Fruit fly (Drosophila melanogaster) whole organism, embryonic: ENCODE data around the gene CG15764.
A peak's percentile ranks its signal among the peaks of the same experiment; 100 is the strongest.

Experiments used
- Awh ChIP-seq: fragments of 200-800 bp; sonication (Bioruptor generic); IDR thresholded peaks from 2 replicates; pipeline ENCODE4, ENCODE4 v1.3.6; 2022; ENCODE audit warnings: missing biosample characterization, missing genetic modification characterization
- CG10654 ChIP-seq: fragments of 200-800 bp; sonication (Bioruptor generic); optimal IDR thresholded peaks from 2 replicates; lab custom pipeline; 2016; ENCODE audit warnings: missing biosample characterization, missing genetic modification characterization
- CG11695 ChIP-seq: fragments of 200-800 bp; sonication (Bioruptor generic); IDR thresholded peaks from 3 replicates; pipeline ENCODE4 v1.3.6; 2022; ENCODE audit warnings: missing biosample characterization, missing genetic modification characterization
- CG12071 ChIP-seq: fragments of 200-800 bp; sonication (Bioruptor generic); optimal IDR thresholded peaks from 3 replicates; lab custom pipeline; 2018; ENCODE audit warnings: missing biosample characterization, mild to moderate bottlenecking, missing genetic modification characterization
- CG12219 ChIP-seq: fragments of 200-800 bp; sonication (Bioruptor generic); optimal IDR thresholded peaks from 3 replicates; lab custom pipeline; 2018; ENCODE audit warnings: missing biosample characterization, mild to moderate bottlenecking, missing genetic modification characterization
- CG12299 ChIP-seq: fragments of 200-800 bp; sonication (Bioruptor generic); optimal IDR thresholded peaks from 2 replicates; lab custom pipeline; 2018; ENCODE audit warnings: missing biosample characterization, mild to moderate bottlenecking, missing genetic modification characterization
- CG13287 ChIP-seq: fragments of 200-800 bp; sonication (Bioruptor generic); IDR thresholded peaks from 2 replicates; pipeline ENCODE4 v1.3.6; 2022; ENCODE audit warnings: missing biosample characterization, missing genetic modification characterization; ENCODE audit not compliant: partially characterized antibody
- CG13624 ChIP-seq: fragments of 200-800 bp; sonication (Bioruptor generic); optimal IDR thresholded peaks from 2 replicates; lab custom pipeline; 2016; ENCODE audit warnings: missing biosample characterization, missing genetic modification characterization
- CG14014 ChIP-seq: fragments of 200-800 bp; sonication (Bioruptor generic); IDR thresholded peaks from 2 replicates; pipeline ENCODE4 v1.3.6; 2022; ENCODE audit warnings: missing biosample characterization, missing genetic modification characterization
- CG15269 ChIP-seq: fragments of 200-800 bp; sonication (Bioruptor generic); optimal IDR thresholded peaks from 2 replicates; lab custom pipeline; 2018; ENCODE audit warnings: missing biosample characterization, mild to moderate bottlenecking, missing genetic modification characterization, moderate library complexity
- CG16813 ChIP-seq: fragments of 200-800 bp; sonication (Bioruptor generic); IDR thresholded peaks from 3 replicates; pipeline ENCODE4 v1.3.6; 2022; ENCODE audit warnings: missing biosample characterization, missing genetic modification characterization; ENCODE audit not compliant: partially characterized antibody
- CG1792 ChIP-seq: fragments of 200-800 bp; sonication (Bioruptor generic); optimal IDR thresholded peaks from 2 replicates; lab custom pipeline; 2016; ENCODE audit warnings: missing biosample characterization, missing genetic modification characterization
- CG18619 ChIP-seq: fragments of 200-800 bp; sonication (Bioruptor generic); optimal IDR thresholded peaks from 3 replicates; lab custom pipeline; 2017; ENCODE audit warnings: missing biosample characterization, mild to moderate bottlenecking, missing genetic modification characterization
- CG18764 ChIP-seq: fragments of 200-800 bp; sonication (Bioruptor generic); optimal IDR thresholded peaks from 3 replicates; lab custom pipeline; 2016; ENCODE audit warnings: missing biosample characterization, missing genetic modification characterization
- CG2202 ChIP-seq: fragments of 200-800 bp; sonication (Bioruptor generic); optimal IDR thresholded peaks from 2 replicates; lab custom pipeline; 2018; ENCODE audit warnings: missing biosample characterization, mild to moderate bottlenecking, missing genetic modification characterization
- CG3163 ChIP-seq: fragments of 200-800 bp; sonication (Bioruptor generic); optimal IDR thresholded peaks from 3 replicates; lab custom pipeline; 2016; ENCODE audit warnings: missing biosample characterization, missing genetic modification characterization
- CG3847 ChIP-seq: fragments of 200-800 bp; sonication (Bioruptor generic); IDR thresholded peaks from 2 replicates; pipeline ENCODE4 v1.3.6; 2022; ENCODE audit warnings: missing biosample characterization, missing genetic modification characterization
- CG43689 ChIP-seq: fragments of 200-800 bp; sonication (Bioruptor generic); IDR thresholded peaks from 2 replicates; pipeline ENCODE4 v1.3.6; 2022; ENCODE audit warnings: missing biosample characterization, missing genetic modification characterization
- CG4424 ChIP-seq: fragments of 200-800 bp; sonication (Bioruptor generic); optimal IDR thresholded peaks from 3 replicates; lab custom pipeline; 2016; ENCODE audit warnings: missing biosample characterization, missing genetic modification characterization
- CG4617 ChIP-seq: fragments of 200-800 bp; sonication (Bioruptor generic); optimal IDR thresholded peaks from 3 replicates; lab custom pipeline; 2016; ENCODE audit warnings: missing biosample characterization, missing genetic modification characterization, borderline replicate concordance
- CG4730 ChIP-seq: fragments of 200-800 bp; sonication (Bioruptor generic); IDR thresholded peaks from 2 replicates; pipeline ENCODE4 v1.3.6; 2022; ENCODE audit warnings: missing biosample characterization, missing genetic modification characterization
- CG7745 ChIP-seq: fragments of 200-800 bp; sonication (Bioruptor generic); optimal IDR thresholded peaks from 2 replicates; lab custom pipeline; 2018; ENCODE audit warnings: missing biosample characterization, mild to moderate bottlenecking, missing genetic modification characterization, moderate library complexity
- CG8478 ChIP-seq: fragments of >200 bp; optimal IDR thresholded peaks from 2 replicates; lab custom pipeline; 2018
- CG8924 ChIP-seq: fragments of 200-800 bp; optimal IDR thresholded peaks from 3 replicates; lab custom pipeline; 2019; ENCODE audit warnings: missing biosample characterization, mild to moderate bottlenecking, missing genetic modification characterization, moderate library complexity
- D19A ChIP-seq: fragments of 200-800 bp; optimal IDR thresholded peaks from 3 replicates; lab custom pipeline; 2019; ENCODE audit warnings: missing biosample characterization, mild to moderate bottlenecking, missing genetic modification characterization, moderate library complexity
- ERR ChIP-seq: fragments of 200-800 bp; sonication (Bioruptor generic); optimal IDR thresholded peaks from 2 replicates; lab custom pipeline; 2016; ENCODE audit warnings: missing biosample characterization, missing genetic modification characterization
- Hey ChIP-seq: fragments of 200-800 bp; sonication (Bioruptor generic); optimal IDR thresholded peaks from 3 replicates; lab custom pipeline; 2018; ENCODE audit warnings: missing biosample characterization, mild to moderate bottlenecking, missing genetic modification characterization
- Hsf ChIP-seq: fragments of 200-800 bp; sonication (Bioruptor generic); optimal IDR thresholded peaks from 3 replicates; lab custom pipeline; 2016; ENCODE audit warnings: missing biosample characterization, missing genetic modification characterization
- Myb ChIP-seq: fragments of 200-800 bp; sonication (Bioruptor generic); optimal IDR thresholded peaks from 2 replicates; lab custom pipeline; 2016; ENCODE audit warnings: missing biosample characterization, missing genetic modification characterization
- Oaz ChIP-seq: fragments of 200-800 bp; sonication (Bioruptor generic); IDR thresholded peaks from 2 replicates; pipeline ENCODE4 v1.3.6; 2022; ENCODE audit warnings: missing biosample characterization, missing genetic modification characterization
- Rfx ChIP-seq: fragments of 200-800 bp; sonication (Bioruptor generic); IDR thresholded peaks from 2 replicates; pipeline ENCODE4 v1.3.6; 2022; ENCODE audit warnings: missing biosample characterization, missing genetic modification characterization
- Sox100B ChIP-seq: fragments of 200-800 bp; sonication (Bioruptor generic); optimal IDR thresholded peaks from 3 replicates; lab custom pipeline; 2018; ENCODE audit warnings: missing biosample characterization, mild to moderate bottlenecking, missing genetic modification characterization
- TFAM ChIP-seq: fragments of 200-800 bp; sonication (Bioruptor generic); optimal IDR thresholded peaks from 2 replicates; lab custom pipeline; 2017; ENCODE audit warnings: missing biosample characterization, missing genetic modification characterization, inconsistent platforms
- al ChIP-seq: fragments of 200-800 bp; sonication (Bioruptor generic); IDR thresholded peaks from 2 replicates; pipeline ENCODE4 v1.3.6; 2022; ENCODE audit warnings: missing biosample characterization, missing genetic modification characterization
- ato ChIP-seq: fragments of 200-800 bp; sonication (Bioruptor generic); IDR thresholded peaks from 2 replicates; pipeline ENCODE4 v1.3.6; 2022; ENCODE audit warnings: missing biosample characterization, missing genetic modification characterization; ENCODE audit not compliant: partially characterized antibody
- chn ChIP-seq: fragments of 200-800 bp; sonication (Bioruptor generic); optimal IDR thresholded peaks from 2 replicates; lab custom pipeline; 2016; ENCODE audit warnings: missing biosample characterization, missing genetic modification characterization
- jing ChIP-seq: fragments of 200-800 bp; sonication (Bioruptor generic); optimal IDR thresholded peaks from 2 replicates; lab custom pipeline; 2018; ENCODE audit warnings: missing biosample characterization, mild to moderate bottlenecking, missing genetic modification characterization
- lmd ChIP-seq: fragments of 200-800 bp; sonication (Bioruptor generic); IDR thresholded peaks from 2 replicates; pipeline ENCODE4 v1.3.6; 2022; ENCODE audit warnings: missing biosample characterization, missing genetic modification characterization
- lola ChIP-seq, 3 experiments: fragments of >200 bp in 2 of 3; fragments of 200-800 bp in 1 of 3; sonication (Bioruptor generic) in 1 of 3; optimal IDR thresholded peaks; 2 replicates each; lab custom pipeline; 2017 to 2019; ENCODE audit warnings: missing biosample characterization in 3 of 3, missing genetic modification characterization in 3 of 3, mild to moderate bottlenecking in 1 of 3, moderate library complexity in 1 of 3
- nerfin-1 ChIP-seq: fragments of 200-800 bp; sonication (Bioruptor generic); optimal IDR thresholded peaks from 3 replicates; lab custom pipeline; 2019; ENCODE audit warnings: missing biosample characterization, mild to moderate bottlenecking, missing genetic modification characterization, moderate library complexity
- nerfin-2 ChIP-seq: fragments of 200-800 bp; sonication (Bioruptor generic); IDR thresholded peaks from 2 replicates; pipeline ENCODE4 v1.3.6; 2022; ENCODE audit warnings: missing biosample characterization, missing genetic modification characterization; ENCODE audit not compliant: partially characterized antibody
- pfk ChIP-seq: fragments of 200-800 bp; sonication (Bioruptor generic); optimal IDR thresholded peaks from 2 replicates; lab custom pipeline; 2018; ENCODE audit warnings: missing biosample characterization, mild to moderate bottlenecking, missing genetic modification characterization, moderate library complexity
- ranshi ChIP-seq: fragments of 200-800 bp; sonication (Bioruptor generic); IDR thresholded peaks from 2 replicates; pipeline ENCODE4 v1.3.6; 2022; ENCODE audit warnings: missing biosample characterization, missing genetic modification characterization
- sd ChIP-seq: fragments of 200-800 bp; sonication (Bioruptor generic); optimal IDR thresholded peaks from 3 replicates; lab custom pipeline; 2018; ENCODE audit warnings: missing biosample characterization, mild to moderate bottlenecking, missing genetic modification characterization, moderate library complexity
- so ChIP-seq: fragments of 200-800 bp; sonication (Bioruptor generic); IDR thresholded peaks from 3 replicates; pipeline ENCODE4 v1.3.6; 2022; ENCODE audit warnings: missing biosample characterization, missing genetic modification characterization
- sr ChIP-seq: fragments of 200-800 bp; sonication (Bioruptor generic); IDR thresholded peaks from 3 replicates; pipeline ENCODE4 v1.3.6; 2022; ENCODE audit warnings: missing biosample characterization, missing genetic modification characterization
- ssp ChIP-seq: fragments of 200-800 bp; sonication (Bioruptor generic); IDR thresholded peaks from 2 replicates; pipeline ENCODE4 v1.3.6; 2022; ENCODE audit warnings: missing biosample characterization, missing genetic modification characterization
- sug ChIP-seq: fragments of 200-800 bp; optimal IDR thresholded peaks from 2 replicates; lab custom pipeline; 2019; ENCODE audit warnings: missing biosample characterization, mild to moderate bottlenecking, missing genetic modification characterization, moderate library complexity
- tio ChIP-seq: fragments of 200-800 bp; sonication (Bioruptor generic); optimal IDR thresholded peaks from 2 replicates; lab custom pipeline; 2017; ENCODE audit warnings: missing biosample characterization, missing genetic modification characterization, inconsistent platforms
- usp ChIP-seq: fragments of >200 bp; optimal IDR thresholded peaks from 2 replicates; lab custom pipeline; 2017; ENCODE audit warnings: missing biosample characterization, missing genetic modification characterization
- zfh2 ChIP-seq: fragments of 200-800 bp; sonication (Bioruptor generic); optimal IDR thresholded peaks from 2 replicates; lab custom pipeline; 2016; ENCODE audit warnings: missing biosample characterization, missing genetic modification characterization

CG15764 gene

DNA sequence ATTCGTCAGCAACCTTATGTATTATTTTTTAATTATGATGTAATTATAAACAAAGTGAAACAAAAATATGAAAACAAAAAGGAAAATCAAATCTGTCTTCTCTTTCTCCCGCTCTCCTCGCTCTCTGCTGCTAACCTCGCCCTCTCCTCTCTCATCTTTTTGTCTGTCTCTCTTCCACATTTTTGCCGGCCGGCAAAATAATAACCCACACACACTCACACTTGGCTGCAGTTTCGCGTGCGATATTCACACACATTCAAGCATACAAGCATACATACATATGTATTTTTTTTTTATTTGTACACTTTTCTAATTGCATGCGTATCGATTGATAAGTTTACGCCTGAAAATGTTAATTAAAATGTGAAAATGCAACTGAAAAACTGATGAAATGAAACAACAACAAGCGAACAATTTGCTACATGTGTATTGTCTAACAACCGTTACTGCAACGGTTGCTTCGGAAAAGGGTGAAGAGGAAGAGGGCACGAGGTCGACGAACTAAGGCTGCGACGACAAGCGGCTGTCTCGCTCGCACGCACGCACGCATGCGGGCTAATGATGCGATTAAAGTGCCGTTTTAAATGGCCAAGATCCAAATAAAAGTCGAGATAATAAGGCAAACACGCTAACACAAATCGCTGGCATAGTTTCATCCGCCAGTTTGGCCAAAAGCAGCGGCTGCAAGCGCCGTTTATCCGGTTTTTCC, 35.6 kb downstream of the CG15764 start (continued):
- TF ChIP-seq Myb (GFP tag; lab: Kevin White, UChicago) (no peak), Sox100B (GFP tag; lab: Kevin White, UChicago) (no peak), CG4730 (GFP tag; lab: Robert Waterston, UW) (no peak), sug (tag; lab: Kevin White, UChicago) (no peak), CG13287 (no peak), CG3847 (GFP tag; lab: Robert Waterston, UW) (no peak), Awh (GFP tag; lab: Robert Waterston, UW) (peak; percentile 77), nerfin-2 (GFP tag; lab: Robert Waterston, UW) (no peak), CG11695 (GFP tag; lab: Robert Waterston, UW) (no peak), CG3163 (GFP tag; lab: Kevin White, UChicago) (no peak), CG4424 (GFP tag; lab: Kevin White, UChicago) (no peak), sd (tag; lab: Kevin White, UChicago) (peak; percentile 64), CG4617 (GFP tag; lab: Kevin White, UChicago) (no peak), so (GFP tag; lab: Robert Waterston, UW) (no peak), CG1792 (no peak), lola (GFP tag; optimal IDR thresholded peaks at IDR 0.05; lab: Kevin White, UChicago) (no peak), ERR (GFP tag; lab: Kevin White, UChicago) (no peak), pfk (GFP tag; lab: Kevin White, UChicago) (no peak), Hsf (GFP tag; lab: Kevin White, UChicago) (no peak), CG12219 (GFP tag; lab: Kevin White, UChicago) (no peak), CG12299 (tag; lab: Kevin White, UChicago) (no peak), CG14014 (GFP tag; lab: Robert Waterston, UW) (no peak), CG16813 (GFP tag; lab: Robert Waterston, UW) (no peak), ssp (no peak), CG10654 (GFP tag; lab: Kevin White, UChicago) (no peak), CG15269 (tag; lab: Kevin White, UChicago) (peak; percentile 17), CG18764 (GFP tag; lab: Kevin White, UChicago) (no peak), nerfin-1 (tag; lab: Kevin White, UChicago) (no peak), Oaz (no peak), CG13624 (GFP tag; lab: Kevin White, UChicago) (no peak), TFAM (GFP tag; lab: Kevin White, UChicago) (no peak), ato (GFP tag; lab: Robert Waterston, UW) (no peak), ranshi (no peak), Rfx (GFP tag; lab: Robert Waterston, UW) (no peak; the same call in 1 of the 2 replicates), zfh2 (GFP tag; lab: Kevin White, UChicago) (no peak), jing (no peak), CG43689 (GFP tag; lab: Robert Waterston, UW) (no peak), CG12071 (GFP tag; lab: Kevin White, UChicago) (no peak), CG7745 (tag; lab: Kevin White, UChicago) (no peak), chn (no peak), CG18619 (no peak), CG8478 (lab: Kevin White, UChicago) (no peak), Hey (tag; lab: Kevin White, UChicago) (no peak), usp (GFP tag; lab: Kevin White, UChicago) (no peak), al (GFP tag; lab: Robert Waterston, UW) (no peak), D19A (tag; lab: Kevin White, UChicago) (no peak), sr (GFP tag; lab: Robert Waterston, UW) (no peak), lmd (GFP tag; lab: Robert Waterston, UW) (no peak), CG2202 (tag; lab: Kevin White, UChicago) (no peak), CG8924 (tag; lab: Kevin White, UChicago) (no peak), tio (GFP tag; lab: Kevin White, UChicago) (no peak)
